Fruit fly (Drosophila melanogaster) whole organism, adult: ENCODE data around the gene CG32544.

Experiments
- CG11617 ChIP-seq: fragments of 200-800 bp; sonication (Bioruptor generic); optimal IDR thresholded peaks from 2 replicates; lab custom pipeline; 2017; ENCODE audit warnings: mild to moderate bottlenecking, missing biosample characterization, missing genetic modification reagents, missing genetic modification characterization
- CG12768 ChIP-seq: fragments of 200-800 bp; sonication (Bioruptor generic); optimal IDR thresholded peaks from 2 replicates; lab custom pipeline; 2017; ENCODE audit warnings: missing biosample characterization, missing genetic modification characterization, mild to moderate bottlenecking, moderate library complexity, missing genetic modification reagents
- CG14711 ChIP-seq: fragments of 200-800 bp; sonication (Bioruptor generic); optimal IDR thresholded peaks from 2 replicates; lab custom pipeline; 2018; ENCODE audit warnings: missing biosample characterization, mild to moderate bottlenecking, missing genetic modification characterization, moderate library complexity
- CG1620 ChIP-seq: fragments of 200-800 bp; sonication (Bioruptor generic); optimal IDR thresholded peaks from 2 replicates; lab custom pipeline; 2016; ENCODE audit warnings: missing biosample characterization, missing genetic modification characterization
- CG33017 ChIP-seq: fragments of 200-800 bp; sonication (Bioruptor generic); optimal IDR thresholded peaks from 2 replicates; lab custom pipeline; 2018; ENCODE audit warnings: missing biosample characterization, mild to moderate bottlenecking, missing genetic modification characterization, moderate library complexity
- CG5204 ChIP-seq: fragments of 200-800 bp; sonication (Bioruptor generic); optimal IDR thresholded peaks from 2 replicates; lab custom pipeline; 2016; ENCODE audit warnings: missing biosample characterization, missing genetic modification characterization
- CG7045 ChIP-seq: fragments of 200-800 bp; sonication (Bioruptor generic); optimal IDR thresholded peaks from 2 replicates; lab custom pipeline; 2017; ENCODE audit warnings: missing biosample characterization, mild to moderate bottlenecking, missing genetic modification characterization
- CG7101 ChIP-seq: fragments of 200-800 bp; sonication (Bioruptor generic); optimal IDR thresholded peaks from 2 replicates; lab custom pipeline; 2018; ENCODE audit warnings: missing biosample characterization, mild to moderate bottlenecking, missing genetic modification characterization, moderate library complexity
- Clk ChIP-seq: fragments of 200-800 bp; sonication (Bioruptor generic); optimal IDR thresholded peaks from 2 replicates; lab custom pipeline; 2017; ENCODE audit warnings: missing biosample characterization, missing genetic modification characterization
- Crg-1 ChIP-seq: fragments of 200-800 bp; sonication (Bioruptor generic); optimal IDR thresholded peaks from 2 replicates; lab custom pipeline; 2016; ENCODE audit warnings: missing biosample characterization, missing genetic modification characterization
- Hr96 ChIP-seq: fragments of 200-800 bp; sonication (Bioruptor generic); optimal IDR thresholded peaks from 2 replicates; lab custom pipeline; 2016; ENCODE audit warnings: missing biosample characterization, missing genetic modification characterization
- Mnt ChIP-seq: fragments of 200-800 bp; sonication (Bioruptor generic); optimal IDR thresholded peaks from 2 replicates; lab custom pipeline; 2016; ENCODE audit warnings: missing biosample characterization, mild to moderate bottlenecking, missing genetic modification characterization
- bab1 ChIP-seq: fragments of 200-800 bp; sonication (Bioruptor generic); optimal IDR thresholded peaks from 3 replicates; lab custom pipeline; 2019; ENCODE audit warnings: missing biosample characterization, mild to moderate bottlenecking, missing genetic modification characterization, moderate library complexity
- cic ChIP-seq: fragments of 200-800 bp; sonication (Bioruptor generic); optimal IDR thresholded peaks from 2 replicates; lab custom pipeline; 2017; ENCODE audit warnings: missing biosample characterization, mild to moderate bottlenecking, missing genetic modification characterization, moderate library complexity
- cnc ChIP-seq, 2 experiments: fragments of >200 bp; optimal IDR thresholded peaks; 2 replicates each; lab custom pipeline; 2017
- kay ChIP-seq: fragments of 200-800 bp; sonication (Bioruptor generic); peaks from one replicate; lab custom pipeline; 2016; ENCODE audit warnings: missing biosample characterization, missing genetic modification characterization, borderline replicate concordance
- ovo ChIP-seq: fragments of 200-800 bp; sonication (Bioruptor generic); optimal IDR thresholded peaks from 2 replicates; lab custom pipeline; 2016; ENCODE audit warnings: missing biosample characterization, missing genetic modification characterization
- pad ChIP-seq: fragments of 200-800 bp; sonication (Bioruptor generic); optimal IDR thresholded peaks from 3 replicates; lab custom pipeline; 2017; ENCODE audit warnings: missing biosample characterization, missing genetic modification characterization, mild to moderate bottlenecking, moderate library complexity, missing genetic modification reagents
- tj ChIP-seq: fragments of 200-800 bp; sonication (Bioruptor generic); optimal IDR thresholded peaks from 3 replicates; lab custom pipeline; 2017; ENCODE audit warnings: missing biosample characterization, mild to moderate bottlenecking, missing genetic modification characterization, moderate library complexity
- toe ChIP-seq: fragments of 200-800 bp; sonication (Bioruptor generic); optimal IDR thresholded peaks from 2 replicates; lab custom pipeline; 2016; ENCODE audit warnings: missing biosample characterization, missing genetic modification characterization

Gene CG32544

DNA sequence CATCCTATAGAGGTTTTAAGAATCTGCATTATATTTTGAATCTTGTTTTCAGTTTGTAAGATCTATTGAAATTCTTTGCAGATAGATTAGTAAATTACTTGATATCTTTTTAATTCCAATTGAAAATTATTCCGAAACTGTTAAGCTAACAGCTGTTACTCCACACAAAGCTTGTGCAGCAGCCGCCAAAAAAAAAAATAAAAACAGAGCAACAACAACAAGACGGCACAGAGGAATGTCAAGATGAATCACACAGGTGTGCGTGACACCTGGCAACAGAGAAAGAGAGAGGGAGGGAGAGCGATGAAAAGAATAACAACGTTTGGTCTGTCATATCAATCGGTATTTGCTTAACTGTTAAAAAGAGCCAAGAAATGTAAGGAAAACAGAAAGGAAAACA, 25.1 kb upstream of the CG32544 start:
- TF ChIP-seq CG5204 (GFP tag; lab: Kevin White, UChicago) (no peak), Crg-1 (GFP tag; lab: Kevin White, UChicago) (no peak), CG7101 (tag; lab: Kevin White, UChicago) (peak; percentile 23)

DNA sequence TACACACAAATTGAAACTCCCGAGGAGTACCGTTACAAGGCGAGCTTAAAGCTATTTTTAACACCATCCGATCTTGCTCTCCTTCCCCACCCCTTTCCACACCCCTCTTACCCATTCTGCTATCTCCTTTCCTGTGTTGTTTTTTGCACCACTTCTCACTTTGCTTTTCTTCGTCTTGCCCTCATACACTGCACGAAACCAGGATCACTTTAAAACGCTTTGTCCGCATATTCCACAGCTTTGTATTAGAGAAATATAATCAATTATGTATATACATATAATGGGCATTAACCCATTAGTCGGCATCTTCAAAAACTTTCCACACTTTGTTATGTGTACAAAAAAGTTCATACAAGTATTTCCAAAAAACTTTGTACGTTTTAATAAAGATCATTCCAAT, 24.6 kb upstream of the CG32544 start:
- no peak for TF ChIP-seq cnc (optimal IDR thresholded peaks at IDR 0.05; lab: Kevin White, UChicago)
- peak; percentile 86 for TF ChIP-seq ovo (GFP tag; lab: Kevin White, UChicago)
- TF ChIP-seq kay (GFP tag; lab: Kevin White, UChicago): peak; percentile 79
- TF ChIP-seq pad: peak; percentile 43

DNA sequence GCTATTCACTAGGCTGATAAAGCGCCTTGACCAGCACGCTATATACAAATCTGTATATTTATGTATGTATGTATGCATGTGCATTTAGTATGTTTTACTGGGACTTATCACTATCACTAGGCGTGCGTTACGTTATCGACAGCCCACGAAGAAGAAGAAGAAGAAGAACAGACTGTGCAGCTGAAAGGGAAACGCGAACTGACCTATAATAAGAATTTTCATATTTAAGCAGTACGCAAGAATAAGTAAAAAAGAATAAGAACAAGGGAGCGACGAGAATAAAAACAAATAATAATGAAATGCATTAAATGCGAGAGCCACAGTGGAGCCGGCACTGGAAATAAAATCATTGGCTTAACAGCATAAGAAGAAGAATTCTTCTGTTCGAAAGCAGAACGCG, 23.8 kb upstream of the CG32544 start:
- TF ChIP-seq CG5204 (GFP tag; lab: Kevin White, UChicago) (no peak), cic (GFP tag; lab: Kevin White, UChicago) (peak; percentile 61)

DNA sequence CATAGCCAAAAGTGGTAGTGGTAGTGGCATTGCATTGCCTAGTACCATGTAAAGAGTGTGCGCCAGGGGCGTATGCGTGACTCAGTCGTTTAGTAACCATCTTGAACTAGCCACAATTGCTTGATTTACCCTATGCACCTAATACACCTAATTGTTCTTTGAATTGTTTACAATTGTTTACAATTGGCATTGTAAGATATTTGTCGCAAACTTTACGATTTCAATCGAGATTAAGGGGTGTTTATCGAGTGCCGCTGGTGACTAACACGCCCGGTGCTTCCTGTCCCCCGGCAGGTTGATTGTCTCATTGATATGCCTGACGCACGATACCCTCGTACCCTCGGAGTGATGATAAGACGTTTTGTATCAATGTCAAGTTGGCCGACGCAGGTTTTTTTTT, 23.0 kb upstream of the CG32544 start:
- TF ChIP-seq toe (GFP tag; lab: Kevin White, UChicago) (no peak), Clk (no peak), bab1 (no peak), CG12768 (GFP tag; lab: Kevin White, UChicago) (no peak), CG14711 (tag; lab: Kevin White, UChicago) (no peak), cnc (optimal IDR thresholded peaks at IDR 0.05; lab: Kevin White, UChicago) (no peak), CG5204 (GFP tag; lab: Kevin White, UChicago) (no peak), ovo (GFP tag; lab: Kevin White, UChicago) (no peak), Crg-1 (GFP tag; lab: Kevin White, UChicago) (no peak), Mnt (peak; percentile 8), cic (GFP tag; lab: Kevin White, UChicago) (peak; percentile 59), kay (GFP tag; lab: Kevin White, UChicago) (peak; percentile 54), Hr96 (GFP tag; lab: Kevin White, UChicago) (peak; percentile 36), pad (no peak), CG1620 (GFP tag; lab: Kevin White, UChicago) (no peak), CG33017 (no peak), CG7101 (tag; lab: Kevin White, UChicago) (peak; percentile 58), tj (GFP tag; lab: Kevin White, UChicago) (peak; percentile 30), CG11617 (GFP tag; lab: Kevin White, UChicago) (peak; percentile 46), CG7045 (no peak)

DNA sequence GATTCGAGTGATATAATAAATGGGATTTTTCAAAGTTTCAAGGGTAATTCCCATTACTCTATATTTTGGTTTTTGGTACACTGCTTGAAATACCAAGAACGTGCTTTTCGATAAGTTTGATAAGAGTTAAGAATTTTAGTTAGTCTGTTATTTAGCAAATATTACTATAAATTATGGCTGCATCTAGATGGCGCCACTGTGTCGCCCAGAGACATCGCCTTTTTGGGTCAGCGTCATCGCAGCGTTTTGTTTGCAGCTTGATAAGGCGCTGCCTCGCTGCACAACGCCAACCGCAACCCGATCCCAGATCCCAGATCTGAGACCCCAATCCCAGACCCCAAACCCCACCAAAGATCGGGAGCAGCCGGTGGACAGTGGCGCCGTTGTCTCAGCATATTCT, 21.6 kb upstream of the CG32544 start:
- TF ChIP-seq pad (no peak), cnc (optimal IDR thresholded peaks at IDR 0.05; lab: Kevin White, UChicago) (no peak), Mnt (no peak), CG33017 (no peak), bab1 (no peak), CG5204 (GFP tag; lab: Kevin White, UChicago) (no peak)

DNA sequence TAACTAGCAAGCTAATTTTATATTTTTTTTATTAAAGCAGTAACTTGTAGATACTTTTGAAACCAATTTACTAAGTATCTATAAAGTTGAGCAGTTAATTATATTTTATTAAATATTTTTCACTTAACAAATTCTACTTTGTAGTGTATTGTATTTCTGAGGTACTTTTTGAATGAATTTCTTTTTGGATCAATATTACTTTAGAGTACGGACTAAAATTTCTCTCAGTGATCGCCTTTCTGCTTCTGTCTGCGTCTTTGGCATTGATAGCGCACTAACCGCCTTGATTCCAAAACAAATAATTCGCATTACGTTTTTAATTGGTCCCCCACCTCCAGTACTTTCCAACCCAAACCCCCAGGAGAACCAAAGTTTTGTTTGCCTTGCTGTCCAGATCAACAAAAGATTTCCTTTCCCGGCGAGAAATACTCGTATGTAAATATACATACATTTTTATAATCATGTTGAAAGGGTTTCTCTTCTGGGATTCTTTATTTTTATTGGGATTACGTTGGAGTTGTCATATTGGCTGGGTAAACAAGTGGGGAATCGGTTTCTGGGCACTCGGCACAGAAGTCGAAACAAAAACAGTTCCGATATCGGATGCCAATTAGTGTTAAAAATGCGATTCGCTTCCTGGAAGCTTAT, 21.0 kb upstream of the CG32544 start:
- TF ChIP-seq CG11617 (GFP tag; lab: Kevin White, UChicago): no peak
- TF ChIP-seq Mnt: no peak
- TF ChIP-seq cnc (optimal IDR thresholded peaks at IDR 0.05; lab: Kevin White, UChicago): no peak
- TF ChIP-seq CG12768 (GFP tag; lab: Kevin White, UChicago): no peak
- no peak for TF ChIP-seq Clk
- TF ChIP-seq Crg-1 (GFP tag; lab: Kevin White, UChicago): no peak
- no peak for TF ChIP-seq ovo (GFP tag; lab: Kevin White, UChicago)
- no peak for TF ChIP-seq CG7101 (tag; lab: Kevin White, UChicago)
- no peak for TF ChIP-seq cic (GFP tag; lab: Kevin White, UChicago)
- TF ChIP-seq bab1: no peak
- no peak for TF ChIP-seq tj (GFP tag; lab: Kevin White, UChicago)
- no peak for TF ChIP-seq Hr96 (GFP tag; lab: Kevin White, UChicago)
- TF ChIP-seq pad: no peak
- no peak for TF ChIP-seq CG14711 (tag; lab: Kevin White, UChicago)
- TF ChIP-seq CG33017: no peak
- no peak for TF ChIP-seq CG7045
- TF ChIP-seq CG1620 (GFP tag; lab: Kevin White, UChicago): no peak
- no peak for TF ChIP-seq toe (GFP tag; lab: Kevin White, UChicago)
- TF ChIP-seq CG5204 (GFP tag; lab: Kevin White, UChicago): no peak
- no peak for TF ChIP-seq kay (GFP tag; lab: Kevin White, UChicago)

DNA sequence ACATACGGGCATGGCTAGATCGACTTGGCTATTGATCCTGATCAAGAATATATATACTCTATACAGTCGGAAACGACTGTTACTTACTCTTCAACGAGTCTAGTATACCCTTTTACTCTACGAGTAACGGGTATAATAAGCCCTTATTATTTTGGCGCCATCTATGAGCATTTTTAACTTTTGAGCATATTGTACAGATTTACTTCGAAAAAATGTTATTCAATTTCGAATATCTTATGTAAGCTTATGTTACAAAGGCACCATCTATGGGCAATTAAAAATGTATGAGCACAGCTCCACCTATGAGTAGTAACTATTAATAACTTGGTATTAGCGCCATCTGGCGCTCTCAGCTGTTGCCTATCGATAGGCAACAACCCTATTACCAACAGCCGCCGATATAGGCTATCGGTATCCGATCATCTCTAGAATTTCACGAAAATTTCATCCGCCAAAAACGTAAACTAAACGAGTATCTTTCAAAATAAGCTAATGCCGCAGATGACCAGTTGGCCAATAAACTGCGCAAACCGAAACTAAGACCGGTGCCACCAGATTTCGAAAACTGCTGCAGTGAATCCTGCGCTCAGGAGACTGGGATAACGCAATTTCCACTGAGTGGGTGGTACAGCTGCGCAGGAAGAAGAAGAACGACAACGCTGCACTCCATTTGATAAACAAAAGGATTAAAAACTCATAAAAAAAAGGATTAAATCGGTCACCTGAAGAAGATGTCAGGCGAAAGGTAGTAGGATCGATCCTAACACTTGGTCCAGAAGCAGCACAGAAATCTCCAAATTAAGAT, 16.7 kb upstream of the CG32544 start, which contains the start of gene htk:
htk (plus strand) TSS at position 435 of the 805 bp plus-strand sequence.
- no peak for TF ChIP-seq CG33017
- peak; percentile 96 for TF ChIP-seq CG14711 (tag; lab: Kevin White, UChicago)
- peak; percentile 88 for TF ChIP-seq CG1620 (GFP tag; lab: Kevin White, UChicago)
- no peak for TF ChIP-seq cnc (optimal IDR thresholded peaks at IDR 0.05; lab: Kevin White, UChicago)
- TF ChIP-seq CG12768 (GFP tag; lab: Kevin White, UChicago): no peak
- TF ChIP-seq Hr96 (GFP tag; lab: Kevin White, UChicago): peak; percentile 61
- peak; percentile 70 for TF ChIP-seq Mnt
- TF ChIP-seq cic (GFP tag; lab: Kevin White, UChicago): no peak
- TF ChIP-seq tj (GFP tag; lab: Kevin White, UChicago): peak; percentile 23
- TF ChIP-seq ovo (GFP tag; lab: Kevin White, UChicago): peak; percentile 77
- TF ChIP-seq Crg-1 (GFP tag; lab: Kevin White, UChicago): peak; percentile 70
- peak; percentile 78 for TF ChIP-seq bab1
- no peak for TF ChIP-seq Clk
- TF ChIP-seq pad: peak; percentile 60
- no peak for TF ChIP-seq CG7045
- no peak for TF ChIP-seq toe (GFP tag; lab: Kevin White, UChicago)
- peak; percentile 80 for TF ChIP-seq CG7101 (tag; lab: Kevin White, UChicago)
- peak; percentile 5 for TF ChIP-seq CG11617 (GFP tag; lab: Kevin White, UChicago)
